Worm (Caenorhabditis elegans) whole organism, L4/young adult: ENCODE measurements around the gene gcy-33.
A peak's percentile ranks its signal among the peaks of the same experiment; 100 is the strongest.

ENCODE experiments used
- W03F9.2 ChIP-seq: fragments of 150-350 bp; optimal IDR thresholded peaks from 2 replicates; lab custom pipeline; 2014; ENCODE audit warnings: missing biosample characterization, missing genetic modification characterization
- dao-5 ChIP-seq: sonication (generic microtip); optimal IDR thresholded peaks from 2 replicates; lab custom pipeline; 2016; ENCODE audit warnings: missing genotype, missing genetic modification characterization, moderate library complexity, missing compliant biosample characterization
- him-1 ChIP-seq: sonication (generic microtip); optimal IDR thresholded peaks from 2 replicates; lab custom pipeline; 2016; ENCODE audit warnings: missing genotype, missing genetic modification reagents, missing genetic modification characterization, missing compliant biosample characterization

gcy-33 gene

ce11 chrV:12001747-12002456 lies at the start of gene gcy-33:
TSS of gene gcy-33 (minus strand) at chrV:12001797.
- peak; percentile 94 for TF ChIP-seq dao-5
- TF ChIP-seq him-1, result peak; percentile 48
- peak; percentile 62 for TF ChIP-seq W03F9.2

- no peak for TF ChIP-seq dao-5
- no peak for TF ChIP-seq W03F9.2
- no peak for TF ChIP-seq him-1
Measured at ce11 chrV:12048445-12048844, 46.8 kb upstream of the gcy-33 start, which contains the start of gene dars-2. TSS of gene dars-2 (plus strand) at chrV:12048745.

ce11 chrV:12047735-12048134 lies 46.1 kb upstream of the gcy-33 start:
- TF ChIP-seq dao-5 (no peak), W03F9.2 (no peak), him-1 (no peak)

ce11 chrV:12045132-12045531 lies 43.5 kb upstream of the gcy-33 start, which contains the start of gene F10C2.5:
TSS of gene F10C2.5 (plus strand) at chrV:12045432.
- no peak for TF ChIP-seq W03F9.2
- TF ChIP-seq him-1, result no peak
- no peak for TF ChIP-seq dao-5

ce11 chrV:12040823-12041606 lies 39.4 kb upstream of the gcy-33 start, which contains the start of the genes kup-1 and F10C2.4:
TSS of gene kup-1 (minus strand) at chrV:12040873.
TSS of gene F10C2.4 (plus strand) at chrV:12041556.
- no peak for TF ChIP-seq dao-5
- no peak for TF ChIP-seq him-1
- TF ChIP-seq W03F9.2, result no peak

ce11 chrV:12039755-12040154 lies 38.2 kb upstream of the gcy-33 start:
- TF ChIP-seq W03F9.2 (no peak), him-1 (no peak), dao-5 (no peak)

ce11 chrV:12038783-12039182 lies 37.2 kb upstream of the gcy-33 start:
- TF ChIP-seq him-1 (peak; percentile 60), W03F9.2 (no peak)

ce11 chrV:12038317-12038716 lies 36.7 kb upstream of the gcy-33 start:
- no peak for TF ChIP-seq W03F9.2
- no peak for TF ChIP-seq him-1
- no peak for TF ChIP-seq dao-5

ce11 chrV:12037889-12038288 lies 36.3 kb upstream of the gcy-33 start:
- TF ChIP-seq dao-5 (no peak), him-1 (no peak), W03F9.2 (no peak)

- TF ChIP-seq W03F9.2, result no peak
Measured at ce11 chrV:12036129-12036528, 34.5 kb upstream of the gcy-33 start.

ce11 chrV:12033841-12034240 lies 32.2 kb upstream of the gcy-33 start:
- TF ChIP-seq W03F9.2 (no peak), him-1 (no peak), dao-5 (no peak)

ce11 chrV:12032060-12032459 lies 30.5 kb upstream of the gcy-33 start, which contains the start of gene pkc-1:
TSS of gene pkc-1 (minus strand) at chrV:12032160.
- TF ChIP-seq him-1 (no peak), W03F9.2 (no peak), dao-5 (no peak)

ce11 chrV:12028151-12028550 lies 26.6 kb upstream of the gcy-33 start:
- TF ChIP-seq dao-5, result no peak
- no peak for TF ChIP-seq W03F9.2
- TF ChIP-seq him-1, result no peak

ce11 chrV:12026878-12027477 lies 25.4 kb upstream of the gcy-33 start:
- TF ChIP-seq W03F9.2 (no peak), him-1 (peak; percentile 80)

- TF ChIP-seq W03F9.2 (no peak), him-1 (peak; percentile 4), dao-5 (no peak)
Measured at ce11 chrV:12025683-12026082, 24.1 kb upstream of the gcy-33 start.

ce11 chrV:12024273-12024672 lies 22.7 kb upstream of the gcy-33 start:
- no peak for TF ChIP-seq dao-5
- peak; percentile 41 for TF ChIP-seq him-1
